Fruit fly (Drosophila melanogaster) whole organism, embryonic: Measurements from ENCODE around the gene Rpn11.
A peak's percentile ranks its signal among the peaks of the same experiment; 100 is the strongest.

Source experiments
- Bdp1 ChIP-seq: fragments of 200-800 bp; sonication (Bioruptor generic); optimal IDR thresholded peaks from 3 replicates; lab custom pipeline; 2016; ENCODE audit warnings: missing biosample characterization, missing genetic modification characterization
- Blimp-1 ChIP-seq: fragments of 200-800 bp; sonication (Bioruptor generic); optimal IDR thresholded peaks from 3 replicates; lab custom pipeline; 2018; ENCODE audit warnings: missing biosample characterization, missing genetic modification characterization, mild to moderate bottlenecking, moderate library complexity, missing genetic modification reagents
- CG12942 ChIP-seq: fragments of 200-800 bp; sonication (Bioruptor generic); optimal IDR thresholded peaks from 3 replicates; lab custom pipeline; 2016; ENCODE audit warnings: missing biosample characterization, missing genetic modification characterization
- CG14667 ChIP-seq: fragments of 200-800 bp; sonication (Bioruptor generic); IDR thresholded peaks from 2 replicates; pipeline ENCODE4 v1.3.6; 2022; ENCODE audit warnings: missing biosample characterization, missing genetic modification characterization
- CG1602 ChIP-seq: fragments of 200-800 bp; sonication (Bioruptor generic); optimal IDR thresholded peaks from 3 replicates; lab custom pipeline; 2016; ENCODE audit warnings: missing biosample characterization, missing genetic modification characterization
- CG16863 ChIP-seq: fragments of 200-800 bp; sonication (Bioruptor generic); optimal IDR thresholded peaks from 3 replicates; lab custom pipeline; 2016; ENCODE audit warnings: missing biosample characterization, missing genetic modification characterization
- CG1792 ChIP-seq: fragments of 200-800 bp; sonication (Bioruptor generic); optimal IDR thresholded peaks from 2 replicates; lab custom pipeline; 2016; ENCODE audit warnings: missing biosample characterization, missing genetic modification characterization
- CG2129 ChIP-seq: fragments of 200-800 bp; sonication (Bioruptor generic); IDR thresholded peaks from 2 replicates; pipeline ENCODE4 v1.3.6; 2022; ENCODE audit warnings: missing biosample characterization, missing genetic modification characterization; ENCODE audit not compliant: partially characterized antibody
- CG2875 ChIP-seq: fragments of 200-800 bp; sonication (Bioruptor generic); optimal IDR thresholded peaks from 2 replicates; lab custom pipeline; 2017; ENCODE audit warnings: missing biosample characterization, mild to moderate bottlenecking, missing genetic modification characterization, missing genetic modification reagents
- CG3065 ChIP-seq: fragments of 200-800 bp; sonication (Bioruptor generic); optimal IDR thresholded peaks from 2 replicates; lab custom pipeline; 2016; ENCODE audit warnings: missing biosample characterization, missing genetic modification characterization
- CG32772 ChIP-seq: fragments of 200-800 bp; sonication (Bioruptor generic); IDR thresholded peaks from 2 replicates; pipeline ENCODE4 v1.3.6; 2022; ENCODE audit warnings: missing biosample characterization, missing genetic modification characterization
- CG4424 ChIP-seq: fragments of 200-800 bp; sonication (Bioruptor generic); optimal IDR thresholded peaks from 3 replicates; lab custom pipeline; 2016; ENCODE audit warnings: missing biosample characterization, missing genetic modification characterization
- CG5180 ChIP-seq: fragments of 200-800 bp; sonication (Bioruptor generic); optimal IDR thresholded peaks from 3 replicates; lab custom pipeline; 2017; ENCODE audit warnings: missing biosample characterization, missing genetic modification characterization, mild to moderate bottlenecking, moderate library complexity, missing genetic modification reagents
- CG8290 ChIP-seq, 3 experiments: fragments of 200-800 bp; sonication (Bioruptor generic); optimal IDR thresholded peaks; 2 replicates each; lab custom pipeline; 2016 to 2019; ENCODE audit warnings: missing biosample characterization in 3 of 3, missing genetic modification characterization in 3 of 3, mild to moderate bottlenecking in 2 of 3, moderate library complexity in 1 of 3
- CG8944 ChIP-seq: fragments of 200-800 bp; sonication (Bioruptor generic); optimal IDR thresholded peaks from 3 replicates; lab custom pipeline; 2016; ENCODE audit warnings: missing biosample characterization, missing genetic modification characterization
- CHES-1-like ChIP-seq: fragments of 200-800 bp; sonication (Bioruptor generic); optimal IDR thresholded peaks from 2 replicates; lab custom pipeline; 2016; ENCODE audit warnings: missing biosample characterization, missing genetic modification characterization
- Dfd ChIP-seq, 2 experiments: fragments of >200 bp; optimal IDR thresholded peaks; 2 replicates each; lab custom pipeline; 2017; ENCODE audit warnings: missing biosample characterization in 2 of 2, missing genetic modification characterization in 2 of 2
- ERR ChIP-seq: fragments of 200-800 bp; sonication (Bioruptor generic); optimal IDR thresholded peaks from 2 replicates; lab custom pipeline; 2016; ENCODE audit warnings: missing biosample characterization, missing genetic modification characterization
- Hr39 ChIP-seq: fragments of >200 bp; optimal IDR thresholded peaks from 2 replicates; lab custom pipeline; 2017
- Med ChIP-seq: fragments of 200-800 bp; sonication (Bioruptor generic); peaks from one replicate; lab custom pipeline; 2016; ENCODE audit warnings: missing biosample characterization, missing genetic modification characterization, mild to moderate bottlenecking, inconsistent platforms, moderate library complexity
- NFAT ChIP-seq: fragments of 200-800 bp; sonication (Bioruptor generic); IDR thresholded peaks from 2 replicates; pipeline ENCODE4 v1.3.6; 2022; ENCODE audit warnings: missing biosample characterization, missing genetic modification characterization
- NK7.1 ChIP-seq: fragments of 200-800 bp; sonication (Bioruptor generic); optimal IDR thresholded peaks from 3 replicates; lab custom pipeline; 2016; ENCODE audit warnings: missing biosample characterization, missing genetic modification characterization
- Tbp ChIP-seq: fragments of >200 bp; optimal IDR thresholded peaks from 2 replicates; lab custom pipeline; 2018; ENCODE audit warnings: missing biosample characterization, missing genetic modification characterization
- Trl ChIP-seq, 3 experiments: fragments of >200 bp in 2 of 3; fragments of 200-800 bp in 1 of 3; sonication (Bioruptor generic) in 1 of 3; optimal IDR thresholded peaks; 2 replicates in 1 of 3; 3 replicates in 2 of 3; lab custom pipeline; 2016 to 2017; ENCODE audit warnings: missing biosample characterization in 1 of 3, missing genetic modification characterization in 1 of 3
- Vsx1 ChIP-seq: fragments of 200-800 bp; sonication (Bioruptor generic); optimal IDR thresholded peaks from 2 replicates; lab custom pipeline; 2017; ENCODE audit warnings: missing biosample characterization, mild to moderate bottlenecking, missing genetic modification characterization, missing genetic modification reagents
- Xrp1 ChIP-seq: fragments of 200-800 bp; sonication (Bioruptor generic); IDR thresholded peaks from 2 replicates; pipeline ENCODE4 v1.3.6; 2022; ENCODE audit warnings: missing biosample characterization, missing genetic modification characterization
- abd-A ChIP-seq: fragments of 200-800 bp; sonication (Bioruptor generic); optimal IDR thresholded peaks from 3 replicates; lab custom pipeline; 2019; ENCODE audit warnings: missing biosample characterization, mild to moderate bottlenecking, missing genetic modification characterization, moderate library complexity
- aop ChIP-seq: fragments of 200-800 bp; sonication (Bioruptor generic); IDR thresholded peaks from 2 replicates; pipeline ENCODE4 v1.3.6; 2022; ENCODE audit warnings: missing biosample characterization, missing genetic modification characterization
- ato ChIP-seq: fragments of 200-800 bp; sonication (Bioruptor generic); IDR thresholded peaks from 2 replicates; pipeline ENCODE4 v1.3.6; 2022; ENCODE audit warnings: missing biosample characterization, missing genetic modification characterization; ENCODE audit not compliant: partially characterized antibody
- az2 ChIP-seq: fragments of 200-800 bp; sonication (Bioruptor generic); optimal IDR thresholded peaks from 3 replicates; lab custom pipeline; 2016; ENCODE audit warnings: missing biosample characterization, missing genetic modification characterization
- bigmax ChIP-seq: fragments of 200-800 bp; sonication (Bioruptor generic); optimal IDR thresholded peaks from 2 replicates; lab custom pipeline; 2018; ENCODE audit warnings: missing biosample characterization, mild to moderate bottlenecking, missing genetic modification characterization
- dmrt99B ChIP-seq: fragments of 200-800 bp; sonication (Bioruptor generic); optimal IDR thresholded peaks from 2 replicates; lab custom pipeline; 2018; ENCODE audit warnings: missing biosample characterization, mild to moderate bottlenecking, missing genetic modification characterization, moderate library complexity
- ems ChIP-seq: fragments of 200-800 bp; sonication (Bioruptor generic); optimal IDR thresholded peaks from 3 replicates; lab custom pipeline; 2016; ENCODE audit warnings: missing biosample characterization, missing genetic modification characterization
- gcm2 ChIP-seq: fragments of 200-800 bp; sonication (Bioruptor generic); optimal IDR thresholded peaks from 2 replicates; lab custom pipeline; 2016; ENCODE audit warnings: missing biosample characterization, missing genetic modification characterization
- gem ChIP-seq: fragments of 200-800 bp; sonication (Bioruptor generic); optimal IDR thresholded peaks from 2 replicates; lab custom pipeline; 2019; ENCODE audit warnings: missing biosample characterization, mild to moderate bottlenecking, missing genetic modification characterization, moderate library complexity
- grau ChIP-seq: fragments of 200-800 bp; optimal IDR thresholded peaks from 3 replicates; lab custom pipeline; 2019; ENCODE audit warnings: missing biosample characterization, mild to moderate bottlenecking, missing genetic modification characterization, moderate library complexity
- hb ChIP-seq: fragments of 200-800 bp; sonication (Bioruptor generic); IDR thresholded peaks from 3 replicates; pipeline ENCODE4 v1.3.6; 2022; ENCODE audit warnings: missing biosample characterization, missing genetic modification characterization; ENCODE audit not compliant: partially characterized antibody
- insv ChIP-seq, 2 experiments: fragments of 200-800 bp; sonication (Bioruptor generic); optimal IDR thresholded peaks; 3 replicates each; lab custom pipeline; 2016 to 2018; ENCODE audit warnings: missing biosample characterization in 2 of 2, missing genetic modification characterization in 2 of 2
- jumu ChIP-seq: fragments of 200-800 bp; sonication (Bioruptor generic); optimal IDR thresholded peaks from 3 replicates; lab custom pipeline; 2016; ENCODE audit warnings: missing biosample characterization, missing genetic modification characterization
- oc ChIP-seq: fragments of 200-800 bp; sonication (Bioruptor generic); optimal IDR thresholded peaks from 2 replicates; lab custom pipeline; 2018; ENCODE audit warnings: missing biosample characterization, mild to moderate bottlenecking, missing genetic modification characterization, moderate library complexity
- pita ChIP-seq: fragments of 200-800 bp; sonication (Bioruptor generic); optimal IDR thresholded peaks from 2 replicates; lab custom pipeline; 2017; ENCODE audit warnings: missing biosample characterization, mild to moderate bottlenecking, missing genetic modification characterization
- pnt ChIP-seq: fragments of 200-800 bp; sonication (Bioruptor generic); optimal IDR thresholded peaks from 3 replicates; lab custom pipeline; 2016; ENCODE audit warnings: missing biosample characterization, missing genetic modification characterization
- ranshi ChIP-seq: fragments of 200-800 bp; sonication (Bioruptor generic); IDR thresholded peaks from 2 replicates; pipeline ENCODE4 v1.3.6; 2022; ENCODE audit warnings: missing biosample characterization, missing genetic modification characterization
- repo ChIP-seq: fragments of 200-800 bp; sonication (Bioruptor generic); optimal IDR thresholded peaks from 2 replicates; lab custom pipeline; 2016; ENCODE audit warnings: missing biosample characterization, missing genetic modification characterization
- rib ChIP-seq: fragments of 200-800 bp; sonication (Bioruptor generic); IDR thresholded peaks from 2 replicates; pipeline ENCODE4 v1.3.6; 2022; ENCODE audit warnings: missing biosample characterization, missing genetic modification characterization
- seq ChIP-seq: fragments of 200-800 bp; sonication (Bioruptor generic); IDR thresholded peaks from 2 replicates; pipeline ENCODE4 v1.3.6; 2022; ENCODE audit warnings: missing biosample characterization, missing genetic modification characterization
- trh ChIP-seq: fragments of 200-800 bp; sonication (Bioruptor generic); optimal IDR thresholded peaks from 2 replicates; lab custom pipeline; 2016; ENCODE audit warnings: missing biosample characterization, missing genetic modification characterization
- twi ChIP-seq: fragments of 200-800 bp; optimal IDR thresholded peaks from 2 replicates; lab custom pipeline; 2019; ENCODE audit warnings: missing biosample characterization, mild to moderate bottlenecking, missing genetic modification characterization, moderate library complexity
- wor ChIP-seq: fragments of 200-800 bp; sonication (Bioruptor generic); IDR thresholded peaks from 2 replicates; pipeline ENCODE4 v1.3.6; 2022; ENCODE audit warnings: missing biosample characterization, missing genetic modification characterization
- zen ChIP-seq: fragments of 200-800 bp; sonication (Bioruptor generic); optimal IDR thresholded peaks from 3 replicates; lab custom pipeline; 2018; ENCODE audit warnings: missing biosample characterization, mild to moderate bottlenecking, missing genetic modification characterization, moderate library complexity

Gene Rpn11

DNA sequence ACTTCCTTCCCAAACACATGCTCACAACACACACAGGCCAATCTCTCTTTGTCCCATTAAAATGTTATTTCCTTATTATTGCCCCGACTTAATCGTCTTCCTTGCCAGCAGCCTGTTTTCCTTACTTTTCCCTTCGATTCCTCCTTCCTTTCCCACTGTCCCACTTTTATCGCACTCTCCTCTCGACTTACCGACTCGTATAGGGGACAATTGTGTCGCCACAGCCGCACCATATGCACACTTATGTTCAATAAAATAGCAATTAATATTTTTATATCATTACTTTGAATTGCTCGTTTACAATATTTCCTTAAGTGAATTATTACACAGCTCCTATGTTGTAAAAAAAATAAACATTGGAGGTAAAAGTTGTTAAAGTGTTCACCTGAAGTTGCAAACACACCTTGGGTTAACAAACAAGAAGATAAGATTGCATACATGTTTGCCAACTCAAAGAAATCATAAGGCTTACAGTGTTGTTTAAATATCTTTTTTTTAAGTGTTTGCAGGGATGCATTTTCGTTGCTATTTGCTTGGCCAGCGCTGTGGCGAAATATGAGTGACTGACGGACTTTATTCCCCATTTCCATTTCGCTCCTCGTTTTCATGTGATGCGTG, 27.4 kb upstream of the Rpn11 start (continued):
- peak; percentile 76 for TF ChIP-seq CG4424 (GFP tag; lab: Kevin White, UChicago)
- TF ChIP-seq grau = peak; percentile 84
- peak; percentile 75 for TF ChIP-seq Blimp-1 (GFP tag; lab: Kevin White, UChicago)
- no peak for TF ChIP-seq Hr39 (lab: Kevin White, UChicago)
- peak; percentile 29 for TF ChIP-seq CG1792
- no peak for TF ChIP-seq ato (GFP tag; lab: Robert Waterston, UW)
- peak; percentile 53 for TF ChIP-seq twi
- no peak for TF ChIP-seq insv (GFP tag; optimal IDR thresholded peaks at IDR 0.05; lab: Kevin White, UChicago)
- peak; percentile 40 for TF ChIP-seq CG8290 (GFP tag; optimal IDR thresholded peaks at IDR 0.05; lab: Kevin White, UChicago)
- TF ChIP-seq CG8290 (tag; optimal IDR thresholded peaks at IDR 0.05; lab: Kevin White, UChicago) = peak in 1 of 2 experiments; percentile 50
- no peak for TF ChIP-seq pita (GFP tag; lab: Kevin White, UChicago)
- no peak for TF ChIP-seq Tbp (GFP tag; lab: Kevin White, UChicago)
- TF ChIP-seq CHES-1-like (GFP tag; lab: Kevin White, UChicago) = peak; percentile 39
- TF ChIP-seq wor (GFP tag; lab: Robert Waterston, UW) = peak; percentile 56
- TF ChIP-seq CG1602 (GFP tag; lab: Kevin White, UChicago) = peak; percentile 54
- TF ChIP-seq rib (GFP tag; lab: Robert Waterston, UW) = 0 out of 2 replicates have a peak, but pooled peaks have one; percentile 33
- TF ChIP-seq jumu (GFP tag; lab: Kevin White, UChicago) = peak; percentile 41
- TF ChIP-seq hb = no peak
- TF ChIP-seq oc (tag; lab: Kevin White, UChicago) = peak; percentile 50
- TF ChIP-seq Med (GFP tag; lab: Kevin White, UChicago) = peak; percentile 93
- no peak for TF ChIP-seq CG3065 (GFP tag; lab: Kevin White, UChicago)
- peak; percentile 60 for TF ChIP-seq pnt
- TF ChIP-seq NFAT (GFP tag; lab: Robert Waterston, UW) = no peak
- peak; percentile 13 for TF ChIP-seq CG8944 (GFP tag; lab: Kevin White, UChicago)
- peak; percentile 65 for TF ChIP-seq gcm2 (GFP tag; lab: Kevin White, UChicago)
- TF ChIP-seq gem (tag; lab: Kevin White, UChicago) = peak; percentile 87
- peak; percentile 46; the same call in 1 of the 2 replicates for TF ChIP-seq ranshi
- TF ChIP-seq repo (GFP tag; lab: Kevin White, UChicago) = peak; percentile 54
- TF ChIP-seq Vsx1 = peak; percentile 52
- TF ChIP-seq ems = peak; percentile 63
- peak; percentile 46 for TF ChIP-seq Bdp1 (GFP tag; lab: Kevin White, UChicago)
- 0 out of 2 replicates have a peak, but pooled peaks have one; percentile 30 for TF ChIP-seq CG32772
- peak; percentile 59 for TF ChIP-seq CG12942 (GFP tag; lab: Kevin White, UChicago)
- peak; percentile 51 for TF ChIP-seq trh (GFP tag; lab: Kevin White, UChicago)
- TF ChIP-seq az2 = peak; percentile 78
- TF ChIP-seq aop (GFP tag; lab: Robert Waterston, UW) = no peak
- TF ChIP-seq ERR = peak; percentile 34
- TF ChIP-seq abd-A (tag; lab: Kevin White, UChicago) = peak; percentile 59
- peak; percentile 79 for TF ChIP-seq Xrp1 (GFP tag; lab: Robert Waterston, UW)
- peak; percentile 16 for TF ChIP-seq NK7.1 (GFP tag; lab: Kevin White, UChicago)
- peak; percentile 58 for TF ChIP-seq zen (tag; lab: Kevin White, UChicago)
- no peak for TF ChIP-seq Dfd (GFP tag; optimal IDR thresholded peaks at IDR 0.05; lab: Kevin White, UChicago)
- peak; percentile 64 for TF ChIP-seq CG2875
- TF ChIP-seq CG16863 (GFP tag; lab: Kevin White, UChicago) = peak; percentile 49
- no peak for TF ChIP-seq bigmax (GFP tag; lab: Kevin White, UChicago)
- TF ChIP-seq CG14667 (GFP tag; lab: Robert Waterston, UW) = peak; percentile 40; the same call in 1 of the 2 replicates
- TF ChIP-seq seq (GFP tag; lab: Robert Waterston, UW) = peak; percentile 77
- TF ChIP-seq dmrt99B (tag; lab: Kevin White, UChicago) = peak; percentile 90
- TF ChIP-seq CG5180 (GFP tag; lab: Kevin White, UChicago) = peak; percentile 76
- no peak for TF ChIP-seq Trl (optimal IDR thresholded peaks at IDR 0.05; lab: Kevin White, UChicago)
- TF ChIP-seq Trl (GFP tag; optimal IDR thresholded peaks at IDR 0.05; lab: Kevin White, UChicago) = peak; percentile 58
- no peak for TF ChIP-seq CG2129 (GFP tag; lab: Robert Waterston, UW)
